Worm (Caenorhabditis elegans) whole organism, L4/young adult: ENCODE results near the gene hpo-29.

ENCODE experiments used
- W03F9.2 ChIP-seq: fragments of 150-350 bp; optimal IDR thresholded peaks from 2 replicates; lab custom pipeline; 2014; ENCODE audit warnings: missing biosample characterization, missing genetic modification characterization
- dao-5 ChIP-seq: sonication (generic microtip); optimal IDR thresholded peaks from 2 replicates; lab custom pipeline; 2016; ENCODE audit warnings: missing genotype, missing genetic modification characterization, moderate library complexity, missing compliant biosample characterization
- him-1 ChIP-seq: sonication (generic microtip); optimal IDR thresholded peaks from 2 replicates; lab custom pipeline; 2016; ENCODE audit warnings: missing genotype, missing genetic modification reagents, missing genetic modification characterization, missing compliant biosample characterization

- TF ChIP-seq W03F9.2 (tag; lab: Kevin White, UChicago) (no peak), dao-5 (no peak), him-1 (no peak)
Measured at ce11 chrIII:235544-235943, at the start of gene hpo-29.
